Fruit fly (Drosophila melanogaster) whole organism, pupa: ENCODE data around the gene CG31910.

Experiments
- CG10348 ChIP-seq: fragments of 200-800 bp; sonication (Bioruptor generic); IDR thresholded peaks from 2 replicates; pipeline ENCODE4 v1.3.6; 2022; ENCODE audit warnings: missing biosample characterization, missing genetic modification characterization
- CG12605 ChIP-seq: fragments of 200-800 bp; sonication (Bioruptor generic); IDR thresholded peaks from 2 replicates; pipeline ENCODE4 v1.3.6; 2022; ENCODE audit warnings: missing biosample characterization, missing genetic modification characterization
- CG13204 ChIP-seq: fragments of 200-800 bp; sonication (Bioruptor generic); optimal IDR thresholded peaks from 2 replicates; lab custom pipeline; 2018; ENCODE audit warnings: missing biosample characterization, mild to moderate bottlenecking, missing genetic modification characterization, moderate library complexity
- CG14655 ChIP-seq: fragments of 200-800 bp; sonication (Bioruptor generic); optimal IDR thresholded peaks from 3 replicates; lab custom pipeline; 2017; ENCODE audit warnings: mild to moderate bottlenecking, missing biosample characterization, missing genetic modification reagents, missing genetic modification characterization
- CG15710 ChIP-seq: fragments of 200-800 bp; sonication (Bioruptor generic); optimal IDR thresholded peaks from 2 replicates; lab custom pipeline; 2018; ENCODE audit warnings: missing biosample characterization, mild to moderate bottlenecking, missing genetic modification characterization, moderate library complexity
- CG17806 ChIP-seq: fragments of 200-800 bp; sonication (Bioruptor generic); optimal IDR thresholded peaks from 2 replicates; lab custom pipeline; 2018; ENCODE audit warnings: missing biosample characterization, mild to moderate bottlenecking, missing genetic modification characterization, moderate library complexity
- CG32121 ChIP-seq: fragments of 200-800 bp; sonication (Bioruptor generic); IDR thresholded peaks from 2 replicates; pipeline ENCODE4 v1.3.6; 2022; ENCODE audit warnings: missing biosample characterization, missing genetic modification characterization
- CG34367 ChIP-seq: fragments of 200-800 bp; sonication (Bioruptor generic); optimal IDR thresholded peaks from 2 replicates; lab custom pipeline; 2018; ENCODE audit warnings: missing biosample characterization, mild to moderate bottlenecking, missing genetic modification characterization
- CG4496 ChIP-seq: fragments of 200-800 bp; sonication (Bioruptor generic); IDR thresholded peaks from 3 replicates; pipeline ENCODE4 v1.3.6; 2022; ENCODE audit warnings: missing biosample characterization, missing genetic modification characterization
- CG8159 ChIP-seq: fragments of 200-800 bp; sonication (Bioruptor generic); optimal IDR thresholded peaks from 3 replicates; lab custom pipeline; 2018; ENCODE audit warnings: missing biosample characterization, mild to moderate bottlenecking, missing genetic modification characterization, moderate library complexity
- CG8301 ChIP-seq: fragments of 200-800 bp; sonication (Bioruptor generic); optimal IDR thresholded peaks from 2 replicates; lab custom pipeline; 2018; ENCODE audit warnings: missing biosample characterization, mild to moderate bottlenecking, missing genetic modification characterization
- CG9948 ChIP-seq: fragments of 200-800 bp; sonication (Bioruptor generic); optimal IDR thresholded peaks from 2 replicates; lab custom pipeline; 2018; ENCODE audit warnings: missing biosample characterization, mild to moderate bottlenecking, missing genetic modification characterization, moderate library complexity
- D1 ChIP-seq: fragments of 200-800 bp; sonication (Bioruptor generic); optimal IDR thresholded peaks from 2 replicates; lab custom pipeline; 2018; ENCODE audit warnings: missing biosample characterization, mild to moderate bottlenecking, missing genetic modification characterization, moderate library complexity
- EcR ChIP-seq: fragments of 200-800 bp; sonication (Bioruptor generic); optimal IDR thresholded peaks from 3 replicates; lab custom pipeline; 2019; ENCODE audit warnings: missing biosample characterization, missing genetic modification characterization, mild to moderate bottlenecking, moderate library complexity, missing genetic modification reagents
- Ets98B ChIP-seq: fragments of 200-800 bp; sonication (Bioruptor generic); IDR thresholded peaks from 2 replicates; pipeline ENCODE4 v1.3.6; 2022; ENCODE audit warnings: missing biosample characterization, missing genetic modification characterization
- Pif1A ChIP-seq: fragments of 200-800 bp; sonication (Bioruptor generic); optimal IDR thresholded peaks from 3 replicates; lab custom pipeline; 2016; ENCODE audit warnings: missing biosample characterization, missing genetic modification characterization
- Pif1B ChIP-seq: fragments of 200-800 bp; sonication (Bioruptor generic); optimal IDR thresholded peaks from 3 replicates; lab custom pipeline; 2016; ENCODE audit warnings: missing biosample characterization, missing genetic modification characterization
- Snoo ChIP-seq: fragments of 200-800 bp; sonication (Bioruptor generic); optimal IDR thresholded peaks from 3 replicates; lab custom pipeline; 2017; ENCODE audit warnings: missing biosample characterization, mild to moderate bottlenecking, missing genetic modification characterization, inconsistent platforms
- fd96Ca ChIP-seq: fragments of 200-800 bp; sonication (Bioruptor generic); IDR thresholded peaks from 3 replicates; pipeline ENCODE4 v1.3.6; 2022; ENCODE audit warnings: missing biosample characterization, missing genetic modification characterization
- gl ChIP-seq: fragments of 200-800 bp; sonication (Bioruptor generic); optimal IDR thresholded peaks from 2 replicates; lab custom pipeline; 2018; ENCODE audit warnings: missing biosample characterization, mild to moderate bottlenecking, missing genetic modification characterization
- rn ChIP-seq: fragments of 200-800 bp; sonication (Bioruptor generic); IDR thresholded peaks from 2 replicates; pipeline ENCODE4 v1.3.6; 2022; ENCODE audit warnings: missing biosample characterization, missing genetic modification characterization

Gene CG31910

dm6 chr2L:6783395-6783794 lies 38.0 kb upstream of the CG31910 start:
- TF ChIP-seq CG4496 (GFP tag; lab: Robert Waterston, UW) = peak; percentile 65; the same call in 2 of the 3 replicates
- no peak for TF ChIP-seq CG10348 (GFP tag; lab: Robert Waterston, UW)
- TF ChIP-seq CG12605 (GFP tag; lab: Robert Waterston, UW) = no peak

- TF ChIP-seq CG34367 = no peak
- no peak for TF ChIP-seq Ets98B (GFP tag; lab: Robert Waterston, UW)
- no peak for TF ChIP-seq EcR (GFP tag; lab: Kevin White, UChicago)
- TF ChIP-seq CG10348 (GFP tag; lab: Robert Waterston, UW) = no peak
- no peak for TF ChIP-seq CG17806 (tag; lab: Kevin White, UChicago)
- TF ChIP-seq CG14655 (GFP tag; lab: Kevin White, UChicago) = no peak
- TF ChIP-seq, all 21 proteins: peak for 0
Measured at dm6 chr2L:6774853-6775252, 29.4 kb upstream of the CG31910 start.

dm6 chr2L:6773645-6774044 lies 28.2 kb upstream of the CG31910 start, which contains the start of gene CG17378:
CG17378 (plus strand) TSS chr2L:6774041.
- TF ChIP-seq CG17806 (tag; lab: Kevin White, UChicago) = no peak

dm6 chr2L:6772655-6773054 lies 27.2 kb upstream of the CG31910 start, which contains the start of gene LUBEL:
LUBEL (minus strand) TSS chr2L:6772755.
- no peak for TF ChIP-seq CG13204 (GFP tag; lab: Kevin White, UChicago)
- TF ChIP-seq Pif1A = no peak
- no peak for TF ChIP-seq D1 (tag; lab: Kevin White, UChicago)
- TF ChIP-seq Snoo (tag; lab: Kevin White, UChicago) = no peak
- TF ChIP-seq Ets98B (GFP tag; lab: Robert Waterston, UW) = no peak
- TF ChIP-seq fd96Ca (GFP tag; lab: Robert Waterston, UW) = no peak
- TF ChIP-seq CG32121 (GFP tag; lab: Robert Waterston, UW) = 0 out of 2 replicates have a peak, but pooled peaks have one; percentile 32
- no peak for TF ChIP-seq CG12605 (GFP tag; lab: Robert Waterston, UW)

- TF ChIP-seq D1 (tag; lab: Kevin White, UChicago) (no peak), CG8159 (tag; lab: Kevin White, UChicago) (no peak), fd96Ca (GFP tag; lab: Robert Waterston, UW) (no peak), CG10348 (GFP tag; lab: Robert Waterston, UW) (no peak), rn (GFP tag; lab: Robert Waterston, UW) (no peak), Pif1B (GFP tag; lab: Kevin White, UChicago) (no peak), CG32121 (GFP tag; lab: Robert Waterston, UW) (no peak), Pif1A (no peak), CG4496 (GFP tag; lab: Robert Waterston, UW) (no peak), Snoo (tag; lab: Kevin White, UChicago) (no peak), CG13204 (GFP tag; lab: Kevin White, UChicago) (no peak), CG15710 (tag; lab: Kevin White, UChicago) (no peak)
Measured at dm6 chr2L:6759528-6759927, 14.1 kb upstream of the CG31910 start, which contains the start of gene CG11322. CG11322 (minus strand) TSS chr2L:6759628.

- TF ChIP-seq CG14655 (GFP tag; lab: Kevin White, UChicago) = no peak
- 0 out of 2 replicates have a peak, but pooled peaks have one; percentile 8 for TF ChIP-seq rn (GFP tag; lab: Robert Waterston, UW)
- no peak for TF ChIP-seq Pif1B (GFP tag; lab: Kevin White, UChicago)
- TF ChIP-seq CG34367 = no peak
- TF ChIP-seq gl (tag; lab: Kevin White, UChicago) = no peak
- no peak for TF ChIP-seq CG17806 (tag; lab: Kevin White, UChicago)
- TF ChIP-seq CG4496 (GFP tag; lab: Robert Waterston, UW) = 0 out of 3 replicates have a peak, but pooled peaks have one; percentile 28
- TF ChIP-seq CG12605 (GFP tag; lab: Robert Waterston, UW) = no peak
- TF ChIP-seq fd96Ca (GFP tag; lab: Robert Waterston, UW) = no peak
- peak; percentile 63; the same call in 1 of the 2 replicates for TF ChIP-seq CG32121 (GFP tag; lab: Robert Waterston, UW)
- no peak for TF ChIP-seq CG13204 (GFP tag; lab: Kevin White, UChicago)
- no peak for TF ChIP-seq CG10348 (GFP tag; lab: Robert Waterston, UW)
- no peak for TF ChIP-seq CG8159 (tag; lab: Kevin White, UChicago)
- TF ChIP-seq Ets98B (GFP tag; lab: Robert Waterston, UW) = no peak
Measured at dm6 chr2L:6751037-6751436, 5.6 kb upstream of the CG31910 start.

- no peak for TF ChIP-seq CG17806 (tag; lab: Kevin White, UChicago)
- TF ChIP-seq CG12605 (GFP tag; lab: Robert Waterston, UW) = no peak
- TF ChIP-seq CG32121 (GFP tag; lab: Robert Waterston, UW) = no peak
- no peak for TF ChIP-seq Pif1A
- TF ChIP-seq CG8301 (tag; lab: Kevin White, UChicago) = no peak
- no peak for TF ChIP-seq gl (tag; lab: Kevin White, UChicago)
- no peak for TF ChIP-seq CG34367
- TF ChIP-seq CG15710 (tag; lab: Kevin White, UChicago) = no peak
- TF ChIP-seq CG13204 (GFP tag; lab: Kevin White, UChicago) = no peak
- no peak for TF ChIP-seq Ets98B (GFP tag; lab: Robert Waterston, UW)
- TF ChIP-seq CG9948 (tag; lab: Kevin White, UChicago) = no peak
- no peak for TF ChIP-seq Pif1B (GFP tag; lab: Kevin White, UChicago)
- no peak for TF ChIP-seq fd96Ca (GFP tag; lab: Robert Waterston, UW)
Measured at dm6 chr2L:6747814-6748213, 2.4 kb upstream of the CG31910 start, which contains the start of gene CG44271. CG44271 (minus strand) TSS chr2L:6747914.
